Worm (Caenorhabditis elegans): ENCODE data around the gene C25D7.15.

ce11 chrV:15099447-15099846 lies 39.8 kb downstream of the C25D7.15 start, which contains the start of gene C01G10.1:
- TF ChIP-seq unc-39 (tag; optimal IDR thresholded peaks at IDR 0.05) (no peak), zag-1 (tag; optimal IDR thresholded peaks at IDR 0.05) (no peak), tbx-2 (tag; optimal IDR thresholded peaks at IDR 0.05) (no peak), elt-1 (tag; optimal IDR thresholded peaks at IDR 0.05) (no peak), fkh-10 (GFP tag; optimal IDR thresholded peaks at IDR 0.05) (no peak), nhr-12 (tag; optimal IDR thresholded peaks at IDR 0.05) (no peak)

All from whole organism, L3 larva.